Fruit fly (Drosophila melanogaster) whole organism, embryonic: ENCODE measurements around the gene pan.

ENCODE experiments used
- CG10431 ChIP-seq: fragments of 200-800 bp; sonication (Bioruptor generic); optimal IDR thresholded peaks from 3 replicates; lab custom pipeline; 2018; ENCODE audit warnings: missing biosample characterization, mild to moderate bottlenecking, missing genetic modification characterization
- CG10462 ChIP-seq: fragments of 200-800 bp; sonication (Bioruptor generic); optimal IDR thresholded peaks from 2 replicates; lab custom pipeline; 2016; ENCODE audit warnings: missing biosample characterization, missing genetic modification characterization
- CG8388 ChIP-seq: fragments of 200-800 bp; sonication (Bioruptor generic); optimal IDR thresholded peaks from 2 replicates; lab custom pipeline; 2019; ENCODE audit warnings: missing biosample characterization, mild to moderate bottlenecking, missing genetic modification characterization, moderate library complexity
- Dref ChIP-seq: fragments of 200-800 bp; sonication (Bioruptor generic); IDR thresholded peaks from 2 replicates; pipeline ENCODE4 v1.3.6; 2022; ENCODE audit warnings: missing biosample characterization, missing genetic modification characterization
- ab ChIP-seq: fragments of 200-800 bp; sonication (Bioruptor generic); optimal IDR thresholded peaks from 2 replicates; lab custom pipeline; 2016; ENCODE audit warnings: missing biosample characterization, missing genetic modification characterization
- wdn ChIP-seq: fragments of 200-800 bp; sonication (Bioruptor generic); IDR thresholded peaks from 2 replicates; pipeline ENCODE4 v1.3.6; 2022; ENCODE audit warnings: missing biosample characterization, missing genetic modification characterization
- yki ChIP-seq: fragments of >200 bp; optimal IDR thresholded peaks from 3 replicates; lab custom pipeline; 2018

dm6 chr4:70127-70904 lies 1.2 kb downstream of the pan start:
- no peak for TF ChIP-seq yki (lab: Kevin White, UChicago)
- no peak for TF ChIP-seq wdn
- TF ChIP-seq ab (GFP tag; lab: Kevin White, UChicago) = no peak
- TF ChIP-seq Dref (GFP tag; lab: Robert Waterston, UW) = no peak
- no peak for TF ChIP-seq CG10431
- TF ChIP-seq CG8388 (GFP tag; lab: Kevin White, UChicago) = no peak
- TF ChIP-seq CG10462 = no peak
